Fruit fly (Drosophila melanogaster) Kc167 (cell line): ENCODE results near the gene CG42238.

Experiments
- Myc ChIP-seq: fragments of >200 bp; optimal IDR thresholded peaks from 2 replicates; lab custom pipeline; 2017; ENCODE audit warnings: missing external identifiers
- h ChIP-seq: fragments of >200 bp; optimal IDR thresholded peaks from 3 replicates; lab custom pipeline; 2018; ENCODE audit warnings: missing external identifiers
- psq ChIP-seq: fragments of >200 bp; optimal IDR thresholded peaks from 2 replicates; lab custom pipeline; 2017; ENCODE audit warnings: missing external identifiers

DNA sequence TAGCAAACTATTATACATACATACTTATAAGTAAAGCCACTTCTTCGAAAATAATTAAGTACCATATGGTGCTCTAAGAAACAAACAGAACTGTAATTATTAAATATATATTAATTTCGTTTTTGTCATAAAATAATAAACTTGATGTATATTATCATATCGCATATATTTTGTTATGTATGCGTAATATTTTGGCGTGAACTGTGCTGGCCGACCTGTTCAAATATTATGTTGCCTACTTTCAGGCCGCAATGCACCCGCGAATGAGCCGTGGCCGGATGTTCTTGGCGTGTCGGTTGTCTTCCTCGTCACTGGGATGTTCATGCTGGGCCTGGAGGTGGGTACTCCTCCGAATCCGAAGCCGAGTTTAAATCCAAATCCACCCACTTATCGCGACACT is 25.9 kb upstream of the CG42238 start:
- TF ChIP-seq h (lab: Kevin White, UChicago) (no peak), Myc (lab: Kevin White, UChicago) (no peak), psq (lab: Kevin White, UChicago) (no peak)
